Fruit fly (Drosophila melanogaster) whole organism, embryonic: Measurements from ENCODE around the gene alpha-Spec.
A peak's percentile ranks its signal among the peaks of the same experiment; 100 is the strongest.

ENCODE experiments used
- CG10654 ChIP-seq: fragments of 200-800 bp; sonication (Bioruptor generic); optimal IDR thresholded peaks from 2 replicates; lab custom pipeline; 2016; ENCODE audit warnings: missing biosample characterization, missing genetic modification characterization
- CG10959 ChIP-seq: fragments of 200-800 bp; sonication (Bioruptor generic); IDR thresholded peaks from 2 replicates; pipeline ENCODE4 v1.3.6; 2022; ENCODE audit warnings: missing biosample characterization, missing genetic modification characterization
- CG10979 ChIP-seq: fragments of 200-800 bp; sonication (Bioruptor generic); optimal IDR thresholded peaks from 2 replicates; lab custom pipeline; 2018; ENCODE audit warnings: missing biosample characterization, mild to moderate bottlenecking, missing genetic modification characterization, moderate library complexity
- CG11247 ChIP-seq: fragments of 200-800 bp; sonication (Bioruptor generic); IDR thresholded peaks from 2 replicates; pipeline ENCODE4 v1.3.6; 2022; ENCODE audit warnings: missing biosample characterization, missing genetic modification characterization
- CG11456 ChIP-seq: fragments of 200-800 bp; sonication (Bioruptor generic); IDR thresholded peaks from 3 replicates; pipeline ENCODE4 v1.3.6; 2022; ENCODE audit warnings: missing biosample characterization, missing genetic modification characterization
- CG11504 ChIP-seq: fragments of 200-800 bp; sonication (Bioruptor generic); optimal IDR thresholded peaks from 3 replicates; lab custom pipeline; 2019; ENCODE audit warnings: missing biosample characterization, mild to moderate bottlenecking, missing genetic modification characterization, moderate library complexity
- CG1602 ChIP-seq: fragments of 200-800 bp; sonication (Bioruptor generic); optimal IDR thresholded peaks from 3 replicates; lab custom pipeline; 2016; ENCODE audit warnings: missing biosample characterization, missing genetic modification characterization
- CG18262 ChIP-seq: fragments of 200-800 bp; optimal IDR thresholded peaks from 3 replicates; lab custom pipeline; 2019; ENCODE audit warnings: missing biosample characterization, mild to moderate bottlenecking, missing genetic modification characterization, moderate library complexity
- CG18619 ChIP-seq: fragments of 200-800 bp; sonication (Bioruptor generic); optimal IDR thresholded peaks from 3 replicates; lab custom pipeline; 2017; ENCODE audit warnings: missing biosample characterization, mild to moderate bottlenecking, missing genetic modification characterization
- CG2129 ChIP-seq: fragments of 200-800 bp; sonication (Bioruptor generic); IDR thresholded peaks from 2 replicates; pipeline ENCODE4 v1.3.6; 2022; ENCODE audit warnings: missing biosample characterization, missing genetic modification characterization; ENCODE audit not compliant: partially characterized antibody
- CG33213 ChIP-seq: fragments of 200-800 bp; sonication (Bioruptor generic); optimal IDR thresholded peaks from 3 replicates; lab custom pipeline; 2016; ENCODE audit warnings: missing biosample characterization, missing genetic modification characterization
- CG3407 ChIP-seq: fragments of 200-800 bp; sonication (Bioruptor generic); optimal IDR thresholded peaks from 2 replicates; lab custom pipeline; 2018; ENCODE audit warnings: missing biosample characterization, mild to moderate bottlenecking, missing genetic modification characterization
- CG4282 ChIP-seq: fragments of 200-800 bp; sonication (Bioruptor generic); optimal IDR thresholded peaks from 2 replicates; lab custom pipeline; 2016; ENCODE audit warnings: missing biosample characterization, missing genetic modification characterization
- CG6854 ChIP-seq: fragments of 200-800 bp; sonication (Bioruptor generic); optimal IDR thresholded peaks from 3 replicates; lab custom pipeline; 2017; ENCODE audit warnings: missing biosample characterization, mild to moderate bottlenecking, missing genetic modification characterization
- CG7372 ChIP-seq: fragments of 200-800 bp; sonication (Bioruptor generic); IDR thresholded peaks from 2 replicates; pipeline ENCODE4 v1.3.6; 2022; ENCODE audit warnings: missing biosample characterization, missing genetic modification characterization
- CG7839 ChIP-seq: fragments of 200-800 bp; sonication (Bioruptor generic); optimal IDR thresholded peaks from 3 replicates; lab custom pipeline; 2018; ENCODE audit warnings: missing biosample characterization, mild to moderate bottlenecking, missing genetic modification characterization, moderate library complexity
- Dbx ChIP-seq: fragments of 200-800 bp; sonication (Bioruptor generic); IDR thresholded peaks from 3 replicates; pipeline ENCODE4 v1.3.6; 2022; ENCODE audit warnings: missing biosample characterization, missing genetic modification characterization
- Dfd ChIP-seq, 2 experiments: fragments of >200 bp; optimal IDR thresholded peaks; 2 replicates each; lab custom pipeline; 2017; ENCODE audit warnings: missing biosample characterization in 2 of 2, missing genetic modification characterization in 2 of 2
- Gsc ChIP-seq: fragments of 200-800 bp; sonication (Bioruptor generic); IDR thresholded peaks from 2 replicates; pipeline ENCODE4 v1.3.6; 2022; ENCODE audit warnings: missing biosample characterization, missing genetic modification characterization
- H15 ChIP-seq: fragments of 200-800 bp; sonication (Bioruptor generic); IDR thresholded peaks from 3 replicates; pipeline ENCODE4 v1.3.6; 2022; ENCODE audit warnings: missing biosample characterization, missing genetic modification characterization
- Hr78 ChIP-seq, 2 experiments: fragments of 200-800 bp in 1 of 2; fragments of >200 bp in 1 of 2; sonication (Bioruptor generic) in 1 of 2; optimal IDR thresholded peaks; 2 replicates each; lab custom pipeline; 2017 to 2019; ENCODE audit warnings: missing biosample characterization in 2 of 2, missing genetic modification characterization in 2 of 2, mild to moderate bottlenecking in 1 of 2, moderate library complexity in 1 of 2
- Med ChIP-seq: fragments of 200-800 bp; sonication (Bioruptor generic); peaks from one replicate; lab custom pipeline; 2016; ENCODE audit warnings: missing biosample characterization, missing genetic modification characterization, mild to moderate bottlenecking, inconsistent platforms, moderate library complexity
- PHDP ChIP-seq: fragments of 200-800 bp; sonication (Bioruptor generic); optimal IDR thresholded peaks from 3 replicates; lab custom pipeline; 2018; ENCODE audit warnings: missing biosample characterization, mild to moderate bottlenecking, missing genetic modification characterization, moderate library complexity
- Pdp1 ChIP-seq, 2 experiments: fragments of 200-800 bp; sonication (Bioruptor generic); optimal IDR thresholded peaks; 3 replicates each; lab custom pipeline; 2016; ENCODE audit warnings: missing biosample characterization in 2 of 2, missing genetic modification characterization in 2 of 2, mild to moderate bottlenecking in 1 of 2, moderate library complexity in 1 of 2
- Side ChIP-seq: fragments of 200-800 bp; sonication (Bioruptor generic); optimal IDR thresholded peaks from 2 replicates; lab custom pipeline; 2016; ENCODE audit warnings: missing biosample characterization, missing genetic modification characterization
- Tbp ChIP-seq: fragments of >200 bp; optimal IDR thresholded peaks from 2 replicates; lab custom pipeline; 2018; ENCODE audit warnings: missing biosample characterization, missing genetic modification characterization
- ac ChIP-seq: fragments of 200-800 bp; sonication (Bioruptor generic); optimal IDR thresholded peaks from 3 replicates; lab custom pipeline; 2017; ENCODE audit warnings: missing biosample characterization, mild to moderate bottlenecking, missing genetic modification characterization
- br ChIP-seq: fragments of >200 bp; optimal IDR thresholded peaks from 2 replicates; lab custom pipeline; 2017
- cato ChIP-seq: fragments of 200-800 bp; sonication (Bioruptor generic); optimal IDR thresholded peaks from 2 replicates; lab custom pipeline; 2016; ENCODE audit warnings: missing biosample characterization, missing genetic modification characterization, borderline replicate concordance
- chinmo ChIP-seq: fragments of 200-800 bp; sonication (Bioruptor generic); IDR thresholded peaks from 4 replicates; pipeline ENCODE4 v1.3.6; 2022; ENCODE audit warnings: missing biosample characterization, missing genetic modification characterization; ENCODE audit not compliant: partially characterized antibody
- crc ChIP-seq: fragments of 200-800 bp; sonication (Bioruptor generic); optimal IDR thresholded peaks from 2 replicates; lab custom pipeline; 2016; ENCODE audit warnings: missing biosample characterization, missing genetic modification characterization
- danr ChIP-seq: fragments of 200-800 bp; sonication (Bioruptor generic); IDR thresholded peaks from 2 replicates; pipeline ENCODE4 v1.3.6; 2022; ENCODE audit warnings: missing biosample characterization, missing genetic modification characterization
- dysf ChIP-seq: fragments of 200-800 bp; sonication (Bioruptor generic); IDR thresholded peaks from 3 replicates; pipeline ENCODE4 v1.3.6; 2022; ENCODE audit warnings: missing biosample characterization, missing genetic modification characterization
- fd102C ChIP-seq: fragments of 200-800 bp; sonication (Bioruptor generic); optimal IDR thresholded peaks from 2 replicates; lab custom pipeline; 2018; ENCODE audit warnings: missing biosample characterization, mild to moderate bottlenecking, missing genetic modification characterization, moderate library complexity
- gt ChIP-seq: fragments of 200-800 bp; sonication (Bioruptor generic); IDR thresholded peaks from 2 replicates; pipeline ENCODE4 v1.3.6; 2022; ENCODE audit warnings: missing biosample characterization, missing genetic modification characterization
- hbn ChIP-seq: fragments of 200-800 bp; sonication (Bioruptor generic); IDR thresholded peaks from 2 replicates; pipeline ENCODE4 v1.3.6; 2022; ENCODE audit warnings: missing biosample characterization, missing genetic modification characterization; ENCODE audit not compliant: partially characterized antibody
- ind ChIP-seq: fragments of 200-800 bp; sonication (Bioruptor generic); optimal IDR thresholded peaks from 3 replicates; lab custom pipeline; 2016; ENCODE audit warnings: missing biosample characterization, missing genetic modification characterization
- inv ChIP-seq: fragments of 200-800 bp; sonication (Bioruptor generic); IDR thresholded peaks from 2 replicates; pipeline ENCODE4 v1.3.6; 2022; ENCODE audit warnings: missing biosample characterization, missing genetic modification characterization; ENCODE audit not compliant: partially characterized antibody
- mam ChIP-seq: fragments of 200-800 bp; sonication (Bioruptor generic); optimal IDR thresholded peaks from 3 replicates; lab custom pipeline; 2016; ENCODE audit warnings: missing biosample characterization, missing genetic modification characterization
- org-1 ChIP-seq: fragments of 200-800 bp; sonication (Bioruptor generic); optimal IDR thresholded peaks from 2 replicates; lab custom pipeline; 2017; ENCODE audit warnings: missing biosample characterization, missing genetic modification characterization
- p53 ChIP-seq: fragments of 200-800 bp; sonication (Bioruptor generic); optimal IDR thresholded peaks from 2 replicates; lab custom pipeline; 2016; ENCODE audit warnings: missing biosample characterization, missing genetic modification characterization
- pan ChIP-seq, 4 experiments: fragments of >200 bp in 3 of 4; fragments of 200-800 bp in 1 of 4; sonication (Bioruptor generic) in 1 of 4; optimal IDR thresholded peaks in 3 of 4; IDR thresholded peaks in 1 of 4; 2 replicates each; pipeline versions ENCODE4 v1.3.6 to Lab custom; 2017 to 2022; ENCODE audit warnings: missing biosample characterization in 2 of 4, missing genetic modification characterization in 2 of 4, mixed read lengths in 1 of 4
- pb ChIP-seq: fragments of 200-800 bp; sonication (Bioruptor generic); optimal IDR thresholded peaks from 3 replicates; lab custom pipeline; 2016; ENCODE audit warnings: missing biosample characterization, missing genetic modification characterization
- pzg ChIP-seq: fragments of 200-800 bp; sonication (Bioruptor generic); optimal IDR thresholded peaks from 3 replicates; lab custom pipeline; 2018; ENCODE audit warnings: missing biosample characterization, mild to moderate bottlenecking, missing genetic modification characterization, moderate library complexity
- sob ChIP-seq: fragments of 200-800 bp; sonication (Bioruptor generic); IDR thresholded peaks from 2 replicates; pipeline ENCODE4 v1.3.6; 2022; ENCODE audit warnings: missing biosample characterization, missing genetic modification characterization
- stwl ChIP-seq: fragments of 200-800 bp; sonication (Bioruptor generic); optimal IDR thresholded peaks from 3 replicates; lab custom pipeline; 2018; ENCODE audit warnings: missing biosample characterization, mild to moderate bottlenecking, missing genetic modification characterization, moderate library complexity
- tin ChIP-seq: fragments of 200-800 bp; sonication (Bioruptor generic); optimal IDR thresholded peaks from 3 replicates; lab custom pipeline; 2016; ENCODE audit warnings: missing biosample characterization, missing genetic modification characterization
- trem ChIP-seq: fragments of 200-800 bp; optimal IDR thresholded peaks from 3 replicates; lab custom pipeline; 2019; ENCODE audit warnings: missing biosample characterization, mild to moderate bottlenecking, missing genetic modification characterization, moderate library complexity
- yki ChIP-seq: fragments of >200 bp; optimal IDR thresholded peaks from 3 replicates; lab custom pipeline; 2018

The alpha-Spec gene

DNA sequence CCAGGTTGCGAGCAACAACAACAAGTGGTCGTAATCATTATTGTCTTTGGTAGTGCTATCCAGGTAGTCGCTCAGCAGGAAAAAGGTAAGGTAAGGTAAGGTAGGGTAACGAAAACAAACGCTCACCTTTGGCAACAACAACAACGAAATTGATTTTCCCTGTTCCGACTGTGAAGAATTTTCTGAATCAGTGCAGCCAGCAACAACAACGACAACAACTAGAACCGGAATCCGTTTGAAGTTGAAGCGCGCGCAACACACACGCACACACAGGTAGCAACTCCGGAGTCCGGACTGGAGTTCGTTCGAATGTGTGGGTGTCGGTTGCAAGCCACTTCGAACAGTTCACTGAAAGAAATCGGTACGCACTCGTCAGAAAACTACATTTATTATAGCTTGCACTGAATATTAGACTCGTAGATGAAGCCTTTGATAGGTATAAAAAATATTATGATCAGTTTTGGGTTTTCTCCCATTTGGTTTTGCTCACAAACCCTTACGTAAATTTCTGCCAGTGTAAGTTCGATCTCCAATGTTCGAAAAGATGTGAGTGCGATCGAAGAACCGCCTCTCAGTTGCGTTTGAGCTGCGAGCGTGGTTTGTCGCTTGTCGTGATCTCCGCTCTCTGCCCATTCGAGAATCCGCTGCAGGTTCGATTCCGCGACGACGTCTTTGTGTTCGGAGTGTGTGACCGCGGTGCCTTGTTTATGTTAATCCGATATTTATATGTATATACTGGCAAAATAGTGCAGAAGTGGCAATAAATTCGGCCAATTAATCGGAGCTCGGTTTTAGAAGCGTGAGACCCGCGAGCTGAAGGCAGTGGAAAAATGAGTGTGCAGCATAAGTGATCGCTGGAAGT, 48.6 kb downstream of the alpha-Spec start, which contains the start of gene CG13921 (continued):
- TF ChIP-seq mam (GFP tag; lab: Kevin White, UChicago) (peak; percentile 99), H15 (GFP tag; lab: Robert Waterston, UW) (peak; percentile 99), Gsc (GFP tag; lab: Robert Waterston, UW) (peak; percentile 89), hbn (GFP tag; lab: Robert Waterston, UW) (no peak), CG1602 (GFP tag; lab: Kevin White, UChicago) (peak; percentile 99), dysf (peak; percentile 99), CG6854 (GFP tag; lab: Kevin White, UChicago) (peak; percentile 96), br (no peak), pzg (peak; percentile 31), CG4282 (GFP tag; lab: Kevin White, UChicago) (peak; percentile 96), CG11247 (GFP tag; lab: Robert Waterston, UW) (peak; percentile 98), Pdp1 (GFP tag; optimal IDR thresholded peaks at IDR 0.05; lab: Kevin White, UChicago) (peak; percentile 99 to 100), tin (GFP tag; lab: Kevin White, UChicago) (peak; percentile 100), fd102C (GFP tag; lab: Kevin White, UChicago) (peak; percentile 100), danr (GFP tag; lab: Robert Waterston, UW) (peak; percentile 98), CG7372 (peak; percentile 99), ind (GFP tag; lab: Kevin White, UChicago) (peak; percentile 99), Side (GFP tag; lab: Kevin White, UChicago) (peak; percentile 94), Hr78 (GFP tag; optimal IDR thresholded peaks at IDR 0.05; lab: Kevin White, UChicago) (peak in 1 of 2 experiments; percentile 92), gt (GFP tag; lab: Robert Waterston, UW) (peak; percentile 98), pan (optimal IDR thresholded peaks at IDR 0.05; lab: Kevin White, UChicago) (no peak), pan (GFP tag; optimal IDR thresholded peaks at IDR 0.05 in 1 of 2, IDR thresholded peaks at IDR 0.05 in 1 of 2) (peak in 1 of 2 experiments; percentile 99), CG18619 (GFP tag; lab: Kevin White, UChicago) (peak; percentile 98), CG11456 (peak; percentile 99), cato (GFP tag; lab: Kevin White, UChicago) (peak; percentile 99), trem (tag; lab: Kevin White, UChicago) (peak; percentile 97), crc (GFP tag; lab: Kevin White, UChicago) (peak; percentile 99), stwl (tag; lab: Kevin White, UChicago) (peak; percentile 95), org-1 (GFP tag; lab: Kevin White, UChicago) (peak; percentile 99), Dfd (GFP tag; optimal IDR thresholded peaks at IDR 0.05; lab: Kevin White, UChicago) (no peak), chinmo (GFP tag; lab: Robert Waterston, UW) (peak; percentile 69; the same call in 1 of the 4 replicates), CG7839 (tag; lab: Kevin White, UChicago) (peak; percentile 99), Tbp (GFP tag; lab: Kevin White, UChicago) (no peak), CG18262 (peak; percentile 100), CG11504 (tag; lab: Kevin White, UChicago) (peak; percentile 98), sob (GFP tag; lab: Robert Waterston, UW) (peak; percentile 99), ac (GFP tag; lab: Kevin White, UChicago) (peak; percentile 95), pb (GFP tag; lab: Kevin White, UChicago) (peak; percentile 99), CG3407 (peak; percentile 98), CG10979 (tag; lab: Kevin White, UChicago) (peak; percentile 100), CG10959 (GFP tag; lab: Robert Waterston, UW) (peak; percentile 100), CG10654 (GFP tag; lab: Kevin White, UChicago) (peak; percentile 99), PHDP (tag; lab: Kevin White, UChicago) (peak; percentile 98), p53 (peak; percentile 98), CG33213 (GFP tag; lab: Kevin White, UChicago) (peak; percentile 99), yki (lab: Kevin White, UChicago) (no peak), Dbx (GFP tag; lab: Robert Waterston, UW) (peak; percentile 99), Med (peak; percentile 100), CG2129 (GFP tag; lab: Robert Waterston, UW) (no peak), inv (GFP tag; lab: Robert Waterston, UW) (no peak)
